Fruit fly (Drosophila melanogaster) whole organism, embryonic: ENCODE results near the gene CG6236.

Experiments
- Atf-2 ChIP-seq: fragments of 200-800 bp; sonication (Bioruptor generic); optimal IDR thresholded peaks from 2 replicates; lab custom pipeline; 2016; ENCODE audit warnings: missing biosample characterization, missing genetic modification characterization
- Blimp-1 ChIP-seq: fragments of 200-800 bp; sonication (Bioruptor generic); optimal IDR thresholded peaks from 3 replicates; lab custom pipeline; 2018; ENCODE audit warnings: missing biosample characterization, missing genetic modification characterization, mild to moderate bottlenecking, moderate library complexity, missing genetic modification reagents
- C15 ChIP-seq: fragments of 200-800 bp; sonication (Bioruptor generic); IDR thresholded peaks from 3 replicates; pipeline ENCODE4 v1.3.6; 2022; ENCODE audit warnings: missing biosample characterization, missing genetic modification characterization
- CG10147 ChIP-seq: fragments of 200-800 bp; sonication (Bioruptor generic); optimal IDR thresholded peaks from 2 replicates; lab custom pipeline; 2019; ENCODE audit warnings: missing biosample characterization, mild to moderate bottlenecking, missing genetic modification characterization, moderate library complexity
- CG10209 ChIP-seq: fragments of 200-800 bp; sonication (Bioruptor generic); optimal IDR thresholded peaks from 3 replicates; lab custom pipeline; 2017; ENCODE audit warnings: missing biosample characterization, mild to moderate bottlenecking, missing genetic modification characterization, missing genetic modification reagents
- CG12219 ChIP-seq: fragments of 200-800 bp; sonication (Bioruptor generic); optimal IDR thresholded peaks from 3 replicates; lab custom pipeline; 2018; ENCODE audit warnings: missing biosample characterization, mild to moderate bottlenecking, missing genetic modification characterization
- CG13894 ChIP-seq: fragments of 200-800 bp; sonication (Bioruptor generic); optimal IDR thresholded peaks from 3 replicates; lab custom pipeline; 2018; ENCODE audit warnings: missing biosample characterization, mild to moderate bottlenecking, missing genetic modification characterization, moderate library complexity
- CG17359 ChIP-seq: fragments of 200-800 bp; sonication (Bioruptor generic); optimal IDR thresholded peaks from 3 replicates; lab custom pipeline; 2018; ENCODE audit warnings: missing biosample characterization, mild to moderate bottlenecking, missing genetic modification characterization, moderate library complexity
- CG18476 ChIP-seq: fragments of 200-800 bp; sonication (Bioruptor generic); optimal IDR thresholded peaks from 2 replicates; lab custom pipeline; 2016; ENCODE audit warnings: missing biosample characterization, mild to moderate bottlenecking, missing genetic modification characterization
- CG18619 ChIP-seq: fragments of 200-800 bp; sonication (Bioruptor generic); optimal IDR thresholded peaks from 3 replicates; lab custom pipeline; 2017; ENCODE audit warnings: missing biosample characterization, mild to moderate bottlenecking, missing genetic modification characterization
- CG2116 ChIP-seq: fragments of 200-800 bp; sonication (Bioruptor generic); optimal IDR thresholded peaks from 3 replicates; lab custom pipeline; 2018; ENCODE audit warnings: missing biosample characterization, mild to moderate bottlenecking, missing genetic modification characterization
- CG30403 ChIP-seq: fragments of 200-800 bp; sonication (Bioruptor generic); optimal IDR thresholded peaks from 3 replicates; lab custom pipeline; 2016; ENCODE audit warnings: missing biosample characterization, missing genetic modification characterization
- CG31441 ChIP-seq: fragments of 200-800 bp; sonication (Bioruptor generic); IDR thresholded peaks from 2 replicates; pipeline ENCODE4 v1.3.6; 2022; ENCODE audit warnings: missing biosample characterization, missing genetic modification characterization
- CG3163 ChIP-seq: fragments of 200-800 bp; sonication (Bioruptor generic); optimal IDR thresholded peaks from 3 replicates; lab custom pipeline; 2016; ENCODE audit warnings: missing biosample characterization, missing genetic modification characterization
- CG4424 ChIP-seq: fragments of 200-800 bp; sonication (Bioruptor generic); optimal IDR thresholded peaks from 3 replicates; lab custom pipeline; 2016; ENCODE audit warnings: missing biosample characterization, missing genetic modification characterization
- CG4730 ChIP-seq: fragments of 200-800 bp; sonication (Bioruptor generic); IDR thresholded peaks from 2 replicates; pipeline ENCODE4 v1.3.6; 2022; ENCODE audit warnings: missing biosample characterization, missing genetic modification characterization
- CG4854 ChIP-seq: fragments of 200-800 bp; sonication (Bioruptor generic); optimal IDR thresholded peaks from 2 replicates; lab custom pipeline; 2016; ENCODE audit warnings: missing biosample characterization, missing genetic modification characterization, inconsistent platforms
- CG5245 ChIP-seq: fragments of 200-800 bp; sonication (Bioruptor generic); optimal IDR thresholded peaks from 3 replicates; lab custom pipeline; 2016; ENCODE audit warnings: missing biosample characterization, missing genetic modification characterization
- CG6683 ChIP-seq: fragments of 200-800 bp; sonication (Bioruptor generic); optimal IDR thresholded peaks from 2 replicates; lab custom pipeline; 2017; ENCODE audit warnings: missing biosample characterization, mild to moderate bottlenecking, missing genetic modification characterization, missing genetic modification reagents
- CG8924 ChIP-seq: fragments of 200-800 bp; optimal IDR thresholded peaks from 3 replicates; lab custom pipeline; 2019; ENCODE audit warnings: missing biosample characterization, mild to moderate bottlenecking, missing genetic modification characterization, moderate library complexity
- CG9817 ChIP-seq: fragments of 200-800 bp; sonication (Bioruptor generic); optimal IDR thresholded peaks from 2 replicates; lab custom pipeline; 2018; ENCODE audit warnings: missing biosample characterization, mild to moderate bottlenecking, missing genetic modification characterization, moderate library complexity
- CG9932 ChIP-seq: fragments of 200-800 bp; sonication (Bioruptor generic); IDR thresholded peaks from 2 replicates; pipeline ENCODE4 v1.3.6; 2022; ENCODE audit warnings: missing biosample characterization, missing genetic modification characterization
- Chrac-16 ChIP-seq: fragments of 200-800 bp; sonication (Bioruptor generic); optimal IDR thresholded peaks from 3 replicates; lab custom pipeline; 2016; ENCODE audit warnings: missing biosample characterization, missing genetic modification characterization
- Dll ChIP-seq: fragments of 200-800 bp; sonication (Bioruptor generic); IDR thresholded peaks from 4 replicates; pipeline ENCODE4 v1.3.6; 2022; ENCODE audit warnings: missing biosample characterization, missing genetic modification characterization; ENCODE audit not compliant: partially characterized antibody
- Doc3 ChIP-seq: fragments of 200-800 bp; sonication (Bioruptor generic); IDR thresholded peaks from 3 replicates; pipeline ENCODE4 v1.3.6; 2022; ENCODE audit warnings: missing biosample characterization, missing genetic modification characterization; ENCODE audit not compliant: partially characterized antibody
- Dref ChIP-seq: fragments of 200-800 bp; sonication (Bioruptor generic); IDR thresholded peaks from 2 replicates; pipeline ENCODE4 v1.3.6; 2022; ENCODE audit warnings: missing biosample characterization, missing genetic modification characterization
- Gug ChIP-seq: fragments of 200-800 bp; sonication (Bioruptor generic); IDR thresholded peaks from 4 replicates; pipeline ENCODE4 v1.3.6; 2022; ENCODE audit warnings: missing biosample characterization, missing genetic modification characterization
- HLH54F ChIP-seq: fragments of 200-800 bp; sonication (Bioruptor generic); optimal IDR thresholded peaks from 3 replicates; lab custom pipeline; 2016; ENCODE audit warnings: missing biosample characterization, missing genetic modification characterization
- HmgD ChIP-seq: fragments of 200-800 bp; sonication (Bioruptor generic); optimal IDR thresholded peaks from 3 replicates; lab custom pipeline; 2016; ENCODE audit warnings: missing biosample characterization, missing genetic modification characterization
- Hr78 ChIP-seq, 2 experiments: fragments of 200-800 bp in 1 of 2; fragments of >200 bp in 1 of 2; sonication (Bioruptor generic) in 1 of 2; optimal IDR thresholded peaks; 2 replicates each; lab custom pipeline; 2017 to 2019; ENCODE audit warnings: missing biosample characterization in 2 of 2, missing genetic modification characterization in 2 of 2, mild to moderate bottlenecking in 1 of 2, moderate library complexity in 1 of 2
- Hsf ChIP-seq: fragments of 200-800 bp; sonication (Bioruptor generic); optimal IDR thresholded peaks from 3 replicates; lab custom pipeline; 2016; ENCODE audit warnings: missing biosample characterization, missing genetic modification characterization
- Lpt ChIP-seq: fragments of >200 bp; optimal IDR thresholded peaks from 2 replicates; lab custom pipeline; 2018; ENCODE audit warnings: missing biosample characterization, missing genetic modification characterization
- Med ChIP-seq: fragments of 200-800 bp; sonication (Bioruptor generic); peaks from one replicate; lab custom pipeline; 2016; ENCODE audit warnings: missing biosample characterization, missing genetic modification characterization, mild to moderate bottlenecking, inconsistent platforms, moderate library complexity
- Mes4 ChIP-seq: fragments of 200-800 bp; sonication (Bioruptor generic); optimal IDR thresholded peaks from 2 replicates; lab custom pipeline; 2016; ENCODE audit warnings: missing biosample characterization, missing genetic modification characterization
- Nf-YA ChIP-seq: fragments of 200-800 bp; sonication (Bioruptor generic); IDR thresholded peaks from 2 replicates; pipeline ENCODE4 v1.3.6; 2022; ENCODE audit warnings: missing biosample characterization, missing genetic modification characterization
- NfI ChIP-seq: fragments of 200-800 bp; sonication (Bioruptor generic); optimal IDR thresholded peaks from 3 replicates; lab custom pipeline; 2018; ENCODE audit warnings: missing biosample characterization, mild to moderate bottlenecking, missing genetic modification characterization, moderate library complexity
- Oaz ChIP-seq: fragments of 200-800 bp; sonication (Bioruptor generic); IDR thresholded peaks from 2 replicates; pipeline ENCODE4 v1.3.6; 2022; ENCODE audit warnings: missing biosample characterization, missing genetic modification characterization
- Oli ChIP-seq: fragments of 200-800 bp; sonication (Bioruptor generic); optimal IDR thresholded peaks from 2 replicates; lab custom pipeline; 2018; ENCODE audit warnings: missing biosample characterization, mild to moderate bottlenecking, missing genetic modification characterization, moderate library complexity
- Rfx ChIP-seq: fragments of 200-800 bp; sonication (Bioruptor generic); IDR thresholded peaks from 2 replicates; pipeline ENCODE4 v1.3.6; 2022; ENCODE audit warnings: missing biosample characterization, missing genetic modification characterization
- Stat92E ChIP-seq, 3 experiments: fragments of >200 bp in 2 of 3; fragments of 200-800 bp in 1 of 3; sonication (Bioruptor generic) in 1 of 3; optimal IDR thresholded peaks; 2 replicates each; lab custom pipeline; 2017 to 2019; ENCODE audit warnings: missing biosample characterization in 3 of 3, missing genetic modification characterization in 3 of 3, mild to moderate bottlenecking in 1 of 3, moderate library complexity in 1 of 3
- YL-1 ChIP-seq: fragments of 200-800 bp; sonication (Bioruptor generic); optimal IDR thresholded peaks from 3 replicates; lab custom pipeline; 2017; ENCODE audit warnings: missing biosample characterization, mild to moderate bottlenecking, missing genetic modification characterization
- fd3F ChIP-seq: fragments of 200-800 bp; sonication (Bioruptor generic); optimal IDR thresholded peaks from 2 replicates; lab custom pipeline; 2018; ENCODE audit warnings: missing biosample characterization, mild to moderate bottlenecking, missing genetic modification characterization, moderate library complexity
- hth ChIP-seq: fragments of >200 bp; optimal IDR thresholded peaks from 2 replicates; lab custom pipeline; 2017; ENCODE audit warnings: inconsistent platforms
- run ChIP-seq: fragments of 200-800 bp; sonication (Bioruptor generic); optimal IDR thresholded peaks from 3 replicates; lab custom pipeline; 2018; ENCODE audit warnings: missing biosample characterization, mild to moderate bottlenecking, missing genetic modification characterization
- sob ChIP-seq: fragments of 200-800 bp; sonication (Bioruptor generic); IDR thresholded peaks from 2 replicates; pipeline ENCODE4 v1.3.6; 2022; ENCODE audit warnings: missing biosample characterization, missing genetic modification characterization
- stc ChIP-seq: fragments of 200-800 bp; sonication (Bioruptor generic); IDR thresholded peaks from 2 replicates; pipeline ENCODE4 v1.3.6; 2022; ENCODE audit warnings: missing biosample characterization, missing genetic modification characterization
- tap ChIP-seq: fragments of 200-800 bp; optimal IDR thresholded peaks from 3 replicates; lab custom pipeline; 2019; ENCODE audit warnings: missing biosample characterization, mild to moderate bottlenecking, missing genetic modification characterization, moderate library complexity
- tx ChIP-seq: fragments of 200-800 bp; sonication (Bioruptor generic); optimal IDR thresholded peaks from 2 replicates; lab custom pipeline; 2016; ENCODE audit warnings: missing biosample characterization, missing genetic modification characterization
- zfh2 ChIP-seq: fragments of 200-800 bp; sonication (Bioruptor generic); optimal IDR thresholded peaks from 2 replicates; lab custom pipeline; 2016; ENCODE audit warnings: missing biosample characterization, missing genetic modification characterization

Gene CG6236

dm6 chr3R:15342926-15343685, 15.0 kb upstream of the CG6236 start, which contains the start of gene Nagk (continued):
- no peak for TF ChIP-seq tap (tag; lab: Kevin White, UChicago)
- TF ChIP-seq C15 (GFP tag; lab: Robert Waterston, UW): no peak
- TF ChIP-seq stc (GFP tag; lab: Robert Waterston, UW): 0 out of 2 replicates have a peak, but pooled peaks have one; percentile 6
- peak; percentile 56 for TF ChIP-seq Dref
- peak; percentile 32 for TF ChIP-seq CG9932 (GFP tag; lab: Robert Waterston, UW)
- no peak for TF ChIP-seq hth (lab: Kevin White, UChicago)
- peak; percentile 62 for TF ChIP-seq Chrac-16 (GFP tag; lab: Kevin White, UChicago)
- TF ChIP-seq Mes4: peak; percentile 31
- TF ChIP-seq CG12219 (GFP tag; lab: Kevin White, UChicago): no peak
- peak; percentile 16 for TF ChIP-seq YL-1 (GFP tag; lab: Kevin White, UChicago)
- TF ChIP-seq tx (GFP tag; lab: Kevin White, UChicago): peak; percentile 34
- TF ChIP-seq CG9817 (tag; lab: Kevin White, UChicago): peak; percentile 47
- TF ChIP-seq Hsf (GFP tag; lab: Kevin White, UChicago): peak; percentile 67
- TF ChIP-seq CG18476 (GFP tag; lab: Kevin White, UChicago): peak; percentile 80
- peak; percentile 78 for TF ChIP-seq CG18619 (GFP tag; lab: Kevin White, UChicago)
- peak; percentile 64 for TF ChIP-seq zfh2 (GFP tag; lab: Kevin White, UChicago)
- peak in 1 of 2 experiments; percentile 48 for TF ChIP-seq Hr78 (GFP tag; optimal IDR thresholded peaks at IDR 0.05; lab: Kevin White, UChicago)
- TF ChIP-seq Rfx (GFP tag; lab: Robert Waterston, UW): peak; percentile 44
- peak; percentile 59; the same call in 2 of the 4 replicates for TF ChIP-seq Gug (GFP tag; lab: Robert Waterston, UW)
- TF ChIP-seq CG8924 (tag; lab: Kevin White, UChicago): peak; percentile 79
- peak; percentile 68 for TF ChIP-seq CG10209
- TF ChIP-seq Lpt (GFP tag; lab: Kevin White, UChicago): no peak
- TF ChIP-seq CG6683 (GFP tag; lab: Kevin White, UChicago): no peak
- TF ChIP-seq Stat92E (GFP tag; optimal IDR thresholded peaks at IDR 0.05; lab: Kevin White, UChicago): no peak
- TF ChIP-seq Doc3: no peak
- TF ChIP-seq Blimp-1: peak; percentile 28
- TF ChIP-seq NfI: peak; percentile 45
- TF ChIP-seq sob (GFP tag; lab: Robert Waterston, UW): 0 out of 2 replicates have a peak, but pooled peaks have one; percentile 27
- peak; percentile 69 for TF ChIP-seq Atf-2 (GFP tag; lab: Kevin White, UChicago)
- TF ChIP-seq HLH54F (GFP tag; lab: Kevin White, UChicago): peak; percentile 57
- TF ChIP-seq CG2116 (GFP tag; lab: Kevin White, UChicago): peak; percentile 64
- no peak for TF ChIP-seq run
- TF ChIP-seq CG5245 (GFP tag; lab: Kevin White, UChicago): peak; percentile 16
- no peak for TF ChIP-seq Nf-YA (GFP tag; lab: Robert Waterston, UW)
- TF ChIP-seq CG17359: peak; percentile 34
- TF ChIP-seq Oli: peak; percentile 80
- no peak for TF ChIP-seq Dll (GFP tag; lab: Robert Waterston, UW)
- no peak for TF ChIP-seq Oaz (GFP tag; lab: Robert Waterston, UW)
- peak; percentile 50 for TF ChIP-seq CG10147
- peak; percentile 52 for TF ChIP-seq CG4854 (GFP tag; lab: Kevin White, UChicago)
- peak; percentile 71 for TF ChIP-seq CG4424 (GFP tag; lab: Kevin White, UChicago)
- TF ChIP-seq CG13894 (tag; lab: Kevin White, UChicago): peak; percentile 39
- no peak for TF ChIP-seq CG3163 (GFP tag; lab: Kevin White, UChicago)
- TF ChIP-seq CG4730 (GFP tag; lab: Robert Waterston, UW): no peak
- peak; percentile 22 for TF ChIP-seq fd3F (GFP tag; lab: Kevin White, UChicago)
- no peak for TF ChIP-seq HmgD (GFP tag; lab: Kevin White, UChicago)
- TF ChIP-seq Med (GFP tag; lab: Kevin White, UChicago): peak; percentile 89
- peak; percentile 70 for TF ChIP-seq CG31441
- peak; percentile 77 for TF ChIP-seq CG30403 (GFP tag; lab: Kevin White, UChicago)
